Worm (Caenorhabditis elegans): Measurements from ENCODE around the gene C50B6.1.

C50B6.1 gene

DNA sequence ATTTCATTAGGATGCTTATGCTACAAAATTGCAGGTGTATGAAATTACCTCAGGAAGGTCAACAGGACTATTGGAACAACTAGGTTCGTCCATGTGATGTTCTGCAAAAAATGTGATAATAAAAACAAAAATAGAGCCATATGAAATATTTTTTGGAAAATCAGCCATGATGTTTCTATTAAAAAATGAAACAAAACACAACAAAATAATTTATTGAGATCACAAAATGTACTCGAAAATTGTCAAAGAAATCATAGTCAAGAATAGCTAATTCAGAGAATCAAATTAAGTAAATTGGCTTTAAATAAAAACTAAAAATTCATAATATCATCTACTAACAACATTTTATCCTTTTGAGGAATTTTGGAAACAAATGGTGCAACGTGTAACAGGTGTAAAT, 22.2 kb downstream of the C50B6.1 start, which contains the start of gene nhr-129:
nhr-129 (minus strand) TSS at position 101 of the 400 bp plus-strand sequence.
- TF ChIP-seq nhr-77 (tag; optimal IDR thresholded peaks at IDR 0.05) = no peak
- TF ChIP-seq nhr-21 (tag; optimal IDR thresholded peaks at IDR 0.05) = no peak
- no peak for TF ChIP-seq nhr-237 (tag; optimal IDR thresholded peaks at IDR 0.05)

- TF ChIP-seq gmeb-1 (tag; optimal IDR thresholded peaks at IDR 0.05) = no peak
- TF ChIP-seq alr-1 (tag; optimal IDR thresholded peaks at IDR 0.05) = no peak
- TF ChIP-seq ama-1 (optimal IDR thresholded peaks at IDR 0.05) = no peak
- TF ChIP-seq mab-5 (tag; optimal IDR thresholded peaks at IDR 0.05) = no peak
- peak; percentile 66 for TF ChIP-seq ceh-16 (tag; optimal IDR thresholded peaks at IDR 0.05)
- peak; percentile 92 for TF ChIP-seq elt-1 (tag; optimal IDR thresholded peaks at IDR 0.05)
- peak; percentile 80 for TF ChIP-seq sma-9 (GFP tag; optimal IDR thresholded peaks at IDR 0.05)
- TF ChIP-seq sma-9 (tag; optimal IDR thresholded peaks at IDR 0.05) = no peak
- no peak for TF ChIP-seq sem-4 (tag; optimal IDR thresholded peaks at IDR 0.05)
- no peak for TF ChIP-seq snpc-4 (tag; optimal IDR thresholded peaks at IDR 0.05)
- TF ChIP-seq nhr-23 (tag; optimal IDR thresholded peaks at IDR 0.05) = peak; percentile 80
- TF ChIP-seq nhr-12 (tag; optimal IDR thresholded peaks at IDR 0.05) = no peak
- TF ChIP-seq fos-1 (tag; optimal IDR thresholded peaks at IDR 0.05) = peak; percentile 65
- TF ChIP-seq egl-27 (tag; optimal IDR thresholded peaks at IDR 0.05) = no peak
These were observed 24.9 kb downstream of the C50B6.1 start, which contains the start of gene nhr-168 for ce11 chrV:13333386-13334180. Gene nhr-168, minus strand, starts transcription at chrV:13333871.

ce11 chrV:13334447-13334846, 25.7 kb downstream of the C50B6.1 start:
- peak; percentile 68 for TF ChIP-seq sma-9 (GFP tag; optimal IDR thresholded peaks at IDR 0.05)
- no peak for TF ChIP-seq sma-9 (tag; optimal IDR thresholded peaks at IDR 0.05)
- TF ChIP-seq unc-55 (GFP tag; optimal IDR thresholded peaks at IDR 0.05) = no peak

- TF ChIP-seq F13H6.1 (tag; optimal IDR thresholded peaks at IDR 0.05) (peak; percentile 3), ztf-4 (tag; optimal IDR thresholded peaks at IDR 0.05) (no peak)
These were observed 27.2 kb downstream of the C50B6.1 start, which contains the start of gene C50B6.9 for ce11 chrV:13335883-13336419. Gene C50B6.9, plus strand, starts transcription at chrV:13336369.

ce11 chrV:13338037-13338436, 29.3 kb downstream of the C50B6.1 start:
- TF ChIP-seq mbf-1 (tag; optimal IDR thresholded peaks at IDR 0.05) = no peak
- TF ChIP-seq ceh-16 (tag; optimal IDR thresholded peaks at IDR 0.05) = no peak
- TF ChIP-seq sem-4 (tag; optimal IDR thresholded peaks at IDR 0.05) = no peak
- no peak for TF ChIP-seq mab-5 (tag; optimal IDR thresholded peaks at IDR 0.05)
- no peak for TF ChIP-seq R02D3.7 (tag; optimal IDR thresholded peaks at IDR 0.05)
- no peak for TF ChIP-seq skn-1 (tag; optimal IDR thresholded peaks at IDR 0.05)
- TF ChIP-seq ztf-1 (GFP tag; conservative IDR thresholded peaks at IDR 0.05) = no peak
- TF ChIP-seq snpc-4 (tag; optimal IDR thresholded peaks at IDR 0.05) = no peak
- TF ChIP-seq peb-1 (tag; optimal IDR thresholded peaks at IDR 0.05) = no peak
- TF ChIP-seq elt-3 (tag; optimal IDR thresholded peaks at IDR 0.05) = no peak
- TF ChIP-seq nhr-11 (tag; optimal IDR thresholded peaks at IDR 0.05) = no peak
- TF ChIP-seq lin-39 (tag; optimal IDR thresholded peaks at IDR 0.05) = no peak
- no peak for TF ChIP-seq zag-1 (tag; optimal IDR thresholded peaks at IDR 0.05)
- no peak for TF ChIP-seq aly-2 (tag; optimal IDR thresholded peaks at IDR 0.05)
- TF ChIP-seq nhr-25 (tag; optimal IDR thresholded peaks at IDR 0.05) = no peak
- TF ChIP-seq C34F6.9 (tag; optimal IDR thresholded peaks at IDR 0.05) = no peak
- no peak for TF ChIP-seq ceh-82 (tag; optimal IDR thresholded peaks at IDR 0.05)
- no peak for TF ChIP-seq nhr-77 (tag; optimal IDR thresholded peaks at IDR 0.05)
- TF ChIP-seq dmd-4 (tag; optimal IDR thresholded peaks at IDR 0.05) = no peak
